Fruit fly (Drosophila melanogaster): ENCODE results near the gene CG11601.

DNA sequence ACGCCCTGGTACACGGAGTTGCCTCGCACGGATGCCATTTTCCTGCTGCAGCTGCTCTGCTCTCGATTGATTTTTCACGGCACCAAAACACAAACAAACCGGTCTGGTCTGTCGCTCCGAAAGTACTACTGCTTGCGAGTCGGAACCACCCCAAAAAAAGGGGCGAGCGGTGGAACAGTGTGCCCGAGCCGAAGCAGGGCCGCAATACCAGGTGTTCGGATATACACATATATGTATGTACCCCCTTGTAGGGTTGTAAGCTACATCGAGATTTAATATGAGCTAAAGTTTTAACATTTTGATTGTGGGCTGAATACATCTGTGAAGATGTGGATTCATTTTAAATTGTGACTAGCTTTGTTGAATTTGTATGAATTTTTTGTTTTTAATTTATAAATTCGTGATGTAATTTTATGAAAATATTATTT, 2.5 kb upstream of the CG11601 start:
- TF ChIP-seq CG10348 (GFP tag; IDR thresholded peaks at IDR 0.05) (no peak), CG12605 (GFP tag; IDR thresholded peaks at IDR 0.05) (peak; percentile 26; the same call in 1 of the 2 replicates), Ets98B (GFP tag; IDR thresholded peaks at IDR 0.05) (peak; percentile 28)
